Fruit fly (Drosophila melanogaster): ENCODE results near the gene FER.

FER gene

dm6 chr3R:9350561-9351379 lies 43.6 kb downstream of the FER start:
- TF ChIP-seq tap (tag; optimal IDR thresholded peaks at IDR 0.05) (no peak), CG13894 (tag; optimal IDR thresholded peaks at IDR 0.05) (peak; percentile 11), chinmo (GFP tag; IDR thresholded peaks at IDR 0.05; ENCODE audit: partially characterized antibody) (peak; percentile 84; the same call in 2 of the 4 replicates), kni (GFP tag; optimal IDR thresholded peaks at IDR 0.05) (peak; percentile 52), D19B (GFP tag; optimal IDR thresholded peaks at IDR 0.05) (peak; percentile 44), CG8281 (tag; optimal IDR thresholded peaks at IDR 0.05) (no peak), CG4730 (GFP tag; IDR thresholded peaks at IDR 0.05) (no peak), z (GFP tag; IDR thresholded peaks at IDR 0.05) (peak; percentile 84), dpn (GFP tag; optimal IDR thresholded peaks at IDR 0.05) (no peak), Sry-δ (GFP tag; optimal IDR thresholded peaks at IDR 0.05) (no peak), ro (GFP tag; IDR thresholded peaks at IDR 0.05) (no peak), phol (tag; optimal IDR thresholded peaks at IDR 0.05) (peak; percentile 58), oc (tag; optimal IDR thresholded peaks at IDR 0.05) (peak; percentile 47), sens (GFP tag) (peak; percentile 77), otp (GFP tag; IDR thresholded peaks at IDR 0.05) (no peak), Eip74EF (GFP tag; optimal IDR thresholded peaks at IDR 0.05) (peak in 1 of 2 experiments; percentile 35), fd3F (GFP tag; optimal IDR thresholded peaks at IDR 0.05) (no peak), Trl (optimal IDR thresholded peaks at IDR 0.05) (peak; percentile 24 to 44), Trl (GFP tag; optimal IDR thresholded peaks at IDR 0.05) (no peak), tx (GFP tag; optimal IDR thresholded peaks at IDR 0.05) (no peak), Ets65A (GFP tag) (no peak), CG6791 (GFP tag; IDR thresholded peaks at IDR 0.05; ENCODE audit: partially characterized antibody) (0 out of 3 replicates have a peak, but pooled peaks have one; percentile 21), Med (GFP tag) (peak; percentile 59), abd-A (tag; optimal IDR thresholded peaks at IDR 0.05) (peak; percentile 59), br (optimal IDR thresholded peaks at IDR 0.05) (no peak), nom (GFP tag; optimal IDR thresholded peaks at IDR 0.05) (peak; percentile 47), sd (tag; optimal IDR thresholded peaks at IDR 0.05) (peak; percentile 82)

- TF ChIP-seq CG2712 (tag; optimal IDR thresholded peaks at IDR 0.05): peak; percentile 26
- TF ChIP-seq CG9727 (GFP tag; optimal IDR thresholded peaks at IDR 0.05): peak; percentile 9
- TF ChIP-seq B-H1 (GFP tag; IDR thresholded peaks at IDR 0.05): no peak
- no peak for TF ChIP-seq CG6175 (GFP tag; IDR thresholded peaks at IDR 0.05)
- TF ChIP-seq Dfd (GFP tag; optimal IDR thresholded peaks at IDR 0.05): no peak
- TF ChIP-seq D19A (tag; optimal IDR thresholded peaks at IDR 0.05): peak; percentile 6
- peak; percentile 81 for TF ChIP-seq sens (GFP tag)
- TF ChIP-seq dmrt11E (tag; optimal IDR thresholded peaks at IDR 0.05): peak; percentile 24
- TF ChIP-seq pros (GFP tag; optimal IDR thresholded peaks at IDR 0.05): peak; percentile 17
- TF ChIP-seq zen (tag; optimal IDR thresholded peaks at IDR 0.05): peak; percentile 15
- TF ChIP-seq pan (optimal IDR thresholded peaks at IDR 0.05): no peak
- TF ChIP-seq pan (GFP tag; optimal IDR thresholded peaks at IDR 0.05 in 1 of 2, IDR thresholded peaks at IDR 0.05 in 1 of 2): peak in 1 of 2 experiments; percentile 17
- TF ChIP-seq Mad (GFP tag; optimal IDR thresholded peaks at IDR 0.05): no peak
- TF ChIP-seq CG2129 (GFP tag; IDR thresholded peaks at IDR 0.05; ENCODE audit: partially characterized antibody): no peak
- no peak for TF ChIP-seq CG14710 (tag; optimal IDR thresholded peaks at IDR 0.05)
- TF ChIP-seq CG10979 (tag; optimal IDR thresholded peaks at IDR 0.05): peak; percentile 17
- peak in 1 of 3 experiments; percentile 0 for TF ChIP-seq lola (GFP tag; optimal IDR thresholded peaks at IDR 0.05)
- no peak for TF ChIP-seq Lpt (GFP tag; optimal IDR thresholded peaks at IDR 0.05)
- TF ChIP-seq CG15696 (tag; optimal IDR thresholded peaks at IDR 0.05): peak; percentile 48
- peak; percentile 28 for TF ChIP-seq sqz (GFP tag; optimal IDR thresholded peaks at IDR 0.05)
- TF ChIP-seq CG2199 (GFP tag; IDR thresholded peaks at IDR 0.05): peak; percentile 74; the same call in 1 of the 3 replicates
- TF ChIP-seq Nf-YA (GFP tag; IDR thresholded peaks at IDR 0.05): no peak
- peak; percentile 42 for TF ChIP-seq phol (tag; optimal IDR thresholded peaks at IDR 0.05)
- TF ChIP-seq Xrp1 (GFP tag; IDR thresholded peaks at IDR 0.05): peak; percentile 21; the same call in 1 of the 2 replicates
Observed at dm6 chr3R:9349267-9349820, 45.0 kb downstream of the FER start.

Data from whole organism, embryonic.